Worm (Caenorhabditis elegans) whole organism, L2 larva: ENCODE results near the gene ifa-1.

Experiments used
- C34F6.9 ChIP-seq: fragments of 150-350 bp; optimal IDR thresholded peaks from 2 replicates; lab custom pipeline; 2014; ENCODE audit warnings: missing biosample characterization, missing genetic modification characterization
- elt-3 ChIP-seq: sonication (generic microtip); optimal IDR thresholded peaks from 2 replicates; lab custom pipeline; 2017; ENCODE audit warnings: missing biosample characterization, missing genetic modification characterization
- lin-39 ChIP-seq: fragments of 150-350 bp; optimal IDR thresholded peaks from 2 replicates; lab custom pipeline; 2014; ENCODE audit warnings: missing biosample characterization, missing genetic modification reagents, missing genetic modification characterization
- sem-4 ChIP-seq: fragments of 150-350 bp; optimal IDR thresholded peaks from 2 replicates; lab custom pipeline; 2014; ENCODE audit warnings: missing biosample characterization, missing genetic modification reagents, missing genetic modification characterization
- snpc-4 ChIP-seq: fragments of 150-350 bp; optimal IDR thresholded peaks from 2 replicates; lab custom pipeline; 2014; ENCODE audit warnings: missing biosample characterization, missing genetic modification characterization
- unc-39 ChIP-seq: fragments of 150-350 bp; optimal IDR thresholded peaks from 2 replicates; lab custom pipeline; 2014; ENCODE audit warnings: missing biosample characterization, missing genetic modification characterization
- unc-62 ChIP-seq: fragments of 150-350 bp; optimal IDR thresholded peaks from 2 replicates; lab custom pipeline; 2014; ENCODE audit warnings: missing biosample characterization, missing genetic modification reagents, missing genetic modification characterization
- ztf-4 ChIP-seq: fragments of 150-350 bp; optimal IDR thresholded peaks from 2 replicates; lab custom pipeline; 2014; ENCODE audit warnings: missing biosample characterization, missing genetic modification characterization

DNA sequence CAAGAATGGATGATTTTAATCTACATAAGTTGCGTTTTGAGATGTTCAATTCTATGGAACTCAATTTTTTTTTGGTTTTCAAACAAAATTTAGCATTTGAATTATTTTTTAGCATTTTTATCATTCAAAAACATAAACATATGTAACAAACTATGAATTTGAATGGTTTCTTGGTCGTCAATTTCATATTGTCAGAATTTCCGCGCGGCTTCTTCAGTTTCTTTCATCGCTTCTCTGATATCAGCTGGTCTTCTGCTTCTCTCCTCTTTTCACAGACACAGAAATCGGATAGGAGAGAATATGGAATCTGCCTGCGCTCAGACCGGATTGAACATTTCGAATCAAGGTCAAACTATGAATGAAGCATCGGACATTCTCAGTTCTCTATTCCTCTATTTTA is 4.3 kb upstream of the ifa-1 start, which contains the start of gene C03A3.9:
- TF ChIP-seq unc-39 (tag; lab: Kevin White, UChicago), result no peak
- TF ChIP-seq snpc-4 (tag; lab: Kevin White, UChicago), result no peak
- no peak for TF ChIP-seq C34F6.9 (tag; lab: Kevin White, UChicago)
- no peak for TF ChIP-seq unc-62
- TF ChIP-seq elt-3, result no peak
- TF ChIP-seq ztf-4 (tag; lab: Kevin White, UChicago), result no peak
- no peak for TF ChIP-seq lin-39
- TF ChIP-seq sem-4, result no peak
